Fruit fly (Drosophila melanogaster) whole organism, prepupa: ENCODE data around the gene CG31275.

Experiments
- Blimp-1 ChIP-seq: fragments of 200-800 bp; sonication (Bioruptor generic); optimal IDR thresholded peaks from 3 replicates; lab custom pipeline; 2017; ENCODE audit warnings: missing biosample characterization, missing genetic modification characterization, mild to moderate bottlenecking, moderate library complexity, missing genetic modification reagents
- CG10669 ChIP-seq: fragments of 200-800 bp; sonication (Bioruptor generic); optimal IDR thresholded peaks from 3 replicates; lab custom pipeline; 2018; ENCODE audit warnings: missing biosample characterization, mild to moderate bottlenecking, missing genetic modification characterization, moderate library complexity
- CG11762 ChIP-seq: fragments of 200-800 bp; sonication (Bioruptor generic); optimal IDR thresholded peaks from 3 replicates; lab custom pipeline; 2016; ENCODE audit warnings: missing biosample characterization, missing genetic modification characterization; ENCODE audit not compliant: insufficient read depth
- CG11902 ChIP-seq: fragments of 200-800 bp; sonication (Bioruptor generic); optimal IDR thresholded peaks from 3 replicates; lab custom pipeline; 2016; ENCODE audit warnings: missing biosample characterization, missing genetic modification characterization
- CG15336 ChIP-seq: fragments of 200-800 bp; sonication (Bioruptor generic); IDR thresholded peaks from 2 replicates; pipeline ENCODE4 v1.3.6; 2022; ENCODE audit warnings: missing biosample characterization, missing genetic modification characterization
- CG1621 ChIP-seq: fragments of 200-800 bp; sonication (Bioruptor generic); optimal IDR thresholded peaks from 3 replicates; lab custom pipeline; 2018; ENCODE audit warnings: missing biosample characterization, mild to moderate bottlenecking, missing genetic modification characterization
- CG16779 ChIP-seq: fragments of 200-800 bp; sonication (Bioruptor generic); optimal IDR thresholded peaks from 3 replicates; lab custom pipeline; 2017; ENCODE audit warnings: missing biosample characterization, mild to moderate bottlenecking, missing genetic modification characterization
- CG3032 ChIP-seq: fragments of 200-800 bp; optimal IDR thresholded peaks from 2 replicates; lab custom pipeline; 2019; ENCODE audit warnings: missing biosample characterization, mild to moderate bottlenecking, missing genetic modification characterization, moderate library complexity
- CG31627 ChIP-seq: fragments of 200-800 bp; sonication (Bioruptor generic); optimal IDR thresholded peaks from 3 replicates; lab custom pipeline; 2016; ENCODE audit warnings: missing biosample characterization, missing genetic modification characterization
- CG6792 ChIP-seq: fragments of 200-800 bp; sonication (Bioruptor generic); optimal IDR thresholded peaks from 3 replicates; lab custom pipeline; 2016; ENCODE audit warnings: missing biosample characterization, missing genetic modification characterization
- CG6854 ChIP-seq: fragments of 200-800 bp; sonication (Bioruptor generic); optimal IDR thresholded peaks from 2 replicates; lab custom pipeline; 2017; ENCODE audit warnings: missing biosample characterization, mild to moderate bottlenecking, missing genetic modification characterization
- CG7368 ChIP-seq: fragments of 200-800 bp; sonication (Bioruptor generic); optimal IDR thresholded peaks from 3 replicates; lab custom pipeline; 2016; ENCODE audit warnings: missing biosample characterization, missing genetic modification characterization
- CG8119 ChIP-seq: fragments of 200-800 bp; sonication (Bioruptor generic); IDR thresholded peaks from 3 replicates; pipeline ENCODE4 v1.3.6; 2022; ENCODE audit warnings: missing biosample characterization, missing genetic modification characterization
- CG8319 ChIP-seq: fragments of 200-800 bp; sonication (Bioruptor generic); optimal IDR thresholded peaks from 3 replicates; lab custom pipeline; 2016; ENCODE audit warnings: missing biosample characterization, missing genetic modification characterization
- CG8632 ChIP-seq: fragments of 200-800 bp; sonication (Bioruptor generic); optimal IDR thresholded peaks from 3 replicates; lab custom pipeline; 2016; ENCODE audit warnings: missing biosample characterization, missing genetic modification characterization
- CG9139 ChIP-seq: fragments of 200-800 bp; sonication (Bioruptor generic); optimal IDR thresholded peaks from 3 replicates; lab custom pipeline; 2017; ENCODE audit warnings: missing biosample characterization, mild to moderate bottlenecking, missing genetic modification characterization
- Eip78C ChIP-seq: fragments of 200-800 bp; sonication (Bioruptor generic); peaks from one replicate; lab custom pipeline; 2016; ENCODE audit warnings: missing biosample characterization, missing genetic modification characterization
- Eip93F ChIP-seq: fragments of 200-800 bp; sonication (Bioruptor generic); optimal IDR thresholded peaks from 2 replicates; lab custom pipeline; 2016; ENCODE audit warnings: missing biosample characterization, mild to moderate bottlenecking, missing genetic modification characterization
- Ets21C ChIP-seq: fragments of 200-800 bp; sonication (Bioruptor generic); optimal IDR thresholded peaks from 3 replicates; lab custom pipeline; 2016; ENCODE audit warnings: missing biosample characterization, missing genetic modification characterization
- Ets96B ChIP-seq: fragments of 200-800 bp; optimal IDR thresholded peaks from 2 replicates; lab custom pipeline; 2019; ENCODE audit warnings: missing biosample characterization, mild to moderate bottlenecking, missing genetic modification characterization, moderate library complexity
- Gug ChIP-seq: fragments of 200-800 bp; sonication (Bioruptor generic); IDR thresholded peaks from 2 replicates; pipeline ENCODE4 v1.3.6; 2022; ENCODE audit warnings: missing biosample characterization, missing genetic modification characterization
- Hr38 ChIP-seq: sonication (Bioruptor generic); optimal IDR thresholded peaks from 2 replicates; lab custom pipeline; 2016; ENCODE audit warnings: missing biosample characterization, missing genetic modification characterization
- Hr4 ChIP-seq: fragments of 200-800 bp; sonication (Bioruptor generic); optimal IDR thresholded peaks from 3 replicates; lab custom pipeline; 2016; ENCODE audit warnings: missing biosample characterization, missing genetic modification characterization
- Met ChIP-seq: fragments of 200-800 bp; sonication (Bioruptor generic); optimal IDR thresholded peaks from 3 replicates; lab custom pipeline; 2016; ENCODE audit warnings: missing biosample characterization, missing genetic modification characterization
- OdsH ChIP-seq: fragments of 200-800 bp; sonication (Bioruptor generic); optimal IDR thresholded peaks from 3 replicates; lab custom pipeline; 2016; ENCODE audit warnings: missing biosample characterization, missing genetic modification characterization
- Smox ChIP-seq: fragments of 200-800 bp; sonication (Bioruptor generic); optimal IDR thresholded peaks from 3 replicates; lab custom pipeline; 2016; ENCODE audit warnings: missing biosample characterization, missing genetic modification characterization
- Sox102F ChIP-seq: fragments of 200-800 bp; sonication (Bioruptor generic); optimal IDR thresholded peaks from 2 replicates; lab custom pipeline; 2016; ENCODE audit warnings: missing biosample characterization, mild to moderate bottlenecking, missing genetic modification characterization
- Sox14 ChIP-seq: fragments of 200-800 bp; sonication (Bioruptor generic); optimal IDR thresholded peaks from 3 replicates; lab custom pipeline; 2016; ENCODE audit warnings: missing biosample characterization, missing genetic modification characterization
- Sox15 ChIP-seq: fragments of 200-800 bp; sonication (Bioruptor generic); optimal IDR thresholded peaks from 3 replicates; lab custom pipeline; 2016; ENCODE audit warnings: missing biosample characterization, missing genetic modification characterization
- acj6 ChIP-seq: fragments of 200-800 bp; sonication (Bioruptor generic); optimal IDR thresholded peaks from 3 replicates; lab custom pipeline; 2016; ENCODE audit warnings: missing biosample characterization, missing genetic modification characterization
- dsx ChIP-seq: fragments of 200-800 bp; optimal IDR thresholded peaks from 3 replicates; lab custom pipeline; 2019; ENCODE audit warnings: missing biosample characterization, mild to moderate bottlenecking, missing genetic modification characterization, moderate library complexity; ENCODE audit not compliant: poor library complexity, severe bottlenecking
- esn ChIP-seq: fragments of 200-800 bp; sonication (Bioruptor generic); optimal IDR thresholded peaks from 2 replicates; lab custom pipeline; 2016; ENCODE audit warnings: missing biosample characterization, mild to moderate bottlenecking, missing genetic modification characterization, moderate library complexity
- fkh ChIP-seq: fragments of 200-800 bp; sonication (Bioruptor generic); optimal IDR thresholded peaks from 3 replicates; lab custom pipeline; 2017; ENCODE audit warnings: missing biosample characterization, mild to moderate bottlenecking, missing genetic modification characterization, moderate library complexity
- lz ChIP-seq: fragments of 200-800 bp; sonication (Bioruptor generic); optimal IDR thresholded peaks from 3 replicates; lab custom pipeline; 2016; ENCODE audit warnings: missing biosample characterization, missing genetic modification characterization
- pdm3 ChIP-seq: fragments of 200-800 bp; sonication (Bioruptor generic); optimal IDR thresholded peaks from 3 replicates; lab custom pipeline; 2016; ENCODE audit warnings: missing biosample characterization, missing genetic modification characterization
- salr ChIP-seq, 2 experiments: fragments of 200-800 bp; sonication (Bioruptor generic); optimal IDR thresholded peaks; 3 replicates each; lab custom pipeline; 2016 to 2018; ENCODE audit warnings: missing biosample characterization in 2 of 2, missing genetic modification characterization in 2 of 2, mild to moderate bottlenecking in 1 of 2
- spab ChIP-seq: fragments of 200-800 bp; sonication (Bioruptor generic); optimal IDR thresholded peaks from 2 replicates; lab custom pipeline; 2017; ENCODE audit warnings: missing biosample characterization, mild to moderate bottlenecking, missing genetic modification characterization, missing genetic modification reagents
- svp ChIP-seq: fragments of 200-800 bp; sonication (Bioruptor generic); peaks from one replicate; lab custom pipeline; 2016; ENCODE audit warnings: missing biosample characterization, missing genetic modification characterization
- topi ChIP-seq: fragments of 200-800 bp; sonication (Bioruptor generic); optimal IDR thresholded peaks from 3 replicates; lab custom pipeline; 2016; ENCODE audit warnings: missing biosample characterization, missing genetic modification characterization

The CG31275 gene

DNA sequence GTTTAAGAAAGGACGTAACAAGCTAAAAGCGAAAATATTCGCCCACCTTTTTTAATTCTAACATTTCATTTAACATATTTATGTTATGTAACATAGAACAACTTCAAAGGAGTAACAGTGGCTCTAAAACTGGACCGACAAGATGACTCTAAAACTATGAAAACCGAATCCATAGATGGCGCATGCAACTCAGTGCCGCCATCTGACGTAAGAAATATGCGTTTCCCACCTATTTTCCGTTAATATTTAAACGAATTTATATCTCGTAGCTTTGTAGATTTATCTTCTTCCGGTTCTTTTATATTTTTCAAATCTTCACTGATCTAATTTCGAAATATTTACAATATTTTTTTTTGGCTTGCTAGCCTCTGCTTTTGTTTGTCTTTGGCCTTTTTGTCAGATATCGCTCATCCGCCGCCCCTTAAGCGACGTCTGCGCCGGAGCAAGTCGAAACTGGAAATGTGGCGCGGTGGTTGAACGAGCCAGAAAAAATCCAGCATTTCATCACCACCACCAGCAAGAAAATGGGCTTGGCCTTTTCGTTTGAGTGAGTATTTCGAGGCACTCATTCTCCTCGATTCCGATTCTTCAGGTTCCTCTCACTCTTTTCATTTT, 2.5 kb downstream of the CG31275 start (continued):
- TF ChIP-seq CG31627 (GFP tag; lab: Kevin White, UChicago): peak; percentile 45
- no peak for TF ChIP-seq Sox14 (GFP tag; lab: Kevin White, UChicago)
- TF ChIP-seq pdm3 (GFP tag; lab: Kevin White, UChicago): peak; percentile 7
- no peak for TF ChIP-seq Eip93F (GFP tag; lab: Kevin White, UChicago)
- no peak for TF ChIP-seq salr (GFP tag; optimal IDR thresholded peaks at IDR 0.05; lab: Kevin White, UChicago)
- TF ChIP-seq Sox15 (GFP tag; lab: Kevin White, UChicago): no peak
- TF ChIP-seq CG8119 (GFP tag; lab: Robert Waterston, UW): no peak
- no peak for TF ChIP-seq svp
- TF ChIP-seq topi (GFP tag; lab: Kevin White, UChicago): peak; percentile 8
- TF ChIP-seq CG15336: no peak
- no peak for TF ChIP-seq CG11902 (GFP tag; lab: Kevin White, UChicago)

DNA sequence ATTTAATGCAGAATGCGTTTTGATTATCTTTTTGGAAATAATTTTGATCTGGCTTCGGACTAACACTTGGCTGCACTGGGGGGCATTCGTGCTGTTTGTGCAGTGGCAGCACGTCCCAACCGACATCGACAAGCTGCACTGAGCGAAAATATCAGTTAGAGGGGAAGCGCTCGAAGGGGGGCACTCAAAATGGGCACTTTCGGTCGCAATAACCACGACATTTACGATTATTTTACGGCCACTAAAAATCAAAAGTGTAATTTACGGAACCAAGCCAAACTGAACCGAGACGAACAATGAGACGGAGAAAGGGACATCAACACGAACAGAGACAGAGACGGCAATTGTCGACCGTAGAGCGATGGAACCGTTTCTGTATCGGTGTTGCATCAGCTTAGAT, 4.3 kb downstream of the CG31275 start:
- TF ChIP-seq Eip78C (peak; percentile 45), CG1621 (tag; lab: Kevin White, UChicago) (peak; percentile 28), CG3032 (tag; lab: Kevin White, UChicago) (no peak), CG6792 (GFP tag; lab: Kevin White, UChicago) (no peak), Sox102F (GFP tag; lab: Kevin White, UChicago) (no peak), Blimp-1 (GFP tag; lab: Kevin White, UChicago) (peak; percentile 26), Met (GFP tag; lab: Kevin White, UChicago) (no peak), Ets96B (tag; lab: Kevin White, UChicago) (no peak)
- TF ChIP-seq, all 60 proteins: peak for 3

DNA sequence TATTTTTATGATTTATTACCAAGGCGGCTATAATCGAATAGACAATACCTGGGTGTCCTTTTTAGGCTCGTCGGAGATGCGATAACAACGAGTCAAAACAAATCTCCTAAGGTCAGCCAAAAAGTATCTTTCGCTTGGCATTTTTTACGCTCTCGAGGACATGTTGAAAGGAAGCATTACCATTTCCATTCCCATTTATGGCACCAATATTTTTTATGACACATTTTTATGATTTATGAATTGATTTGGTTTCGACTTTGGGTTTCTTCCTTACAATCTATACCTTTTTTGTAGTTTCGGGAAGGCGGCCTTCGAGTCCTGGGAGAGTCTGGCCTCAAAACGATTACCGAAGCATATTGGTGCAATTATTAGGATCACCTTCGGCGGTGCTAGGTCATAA, 6.0 kb downstream of the CG31275 start:
- TF ChIP-seq CG8632 (GFP tag; lab: Kevin White, UChicago) (no peak), lz (GFP tag; lab: Kevin White, UChicago) (no peak), OdsH (GFP tag; lab: Kevin White, UChicago) (no peak), esn (no peak), topi (GFP tag; lab: Kevin White, UChicago) (no peak), CG7368 (GFP tag; lab: Kevin White, UChicago) (no peak)

DNA sequence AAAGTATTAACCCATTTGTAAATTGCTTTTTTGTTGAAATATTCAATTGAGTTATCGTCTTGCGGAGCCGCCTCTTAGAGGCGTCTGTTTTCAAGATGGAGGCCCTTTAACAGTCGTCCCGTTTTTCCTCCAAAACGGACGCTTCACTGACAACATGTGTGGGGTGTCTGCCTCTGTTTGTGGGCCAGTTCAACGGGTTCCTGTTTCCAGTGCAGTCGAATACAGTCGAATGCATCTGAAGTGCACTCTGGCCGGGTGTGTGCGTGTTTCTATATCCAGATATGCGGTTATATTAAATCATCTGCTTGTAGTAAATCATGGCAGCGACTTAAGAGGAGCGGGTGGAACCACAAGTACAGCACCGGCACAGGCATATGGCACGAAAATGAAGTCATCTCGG, 6.8 kb downstream of the CG31275 start:
- TF ChIP-seq svp: no peak
- TF ChIP-seq Ets21C (GFP tag; lab: Kevin White, UChicago): no peak
- TF ChIP-seq Hr4 (GFP tag; lab: Kevin White, UChicago): no peak
- no peak for TF ChIP-seq CG15336
- no peak for TF ChIP-seq acj6
- TF ChIP-seq CG11762 (GFP tag; lab: Kevin White, UChicago): no peak
- TF ChIP-seq dsx (GFP tag; lab: Kevin White, UChicago): no peak
- no peak for TF ChIP-seq Eip93F (GFP tag; lab: Kevin White, UChicago)

DNA sequence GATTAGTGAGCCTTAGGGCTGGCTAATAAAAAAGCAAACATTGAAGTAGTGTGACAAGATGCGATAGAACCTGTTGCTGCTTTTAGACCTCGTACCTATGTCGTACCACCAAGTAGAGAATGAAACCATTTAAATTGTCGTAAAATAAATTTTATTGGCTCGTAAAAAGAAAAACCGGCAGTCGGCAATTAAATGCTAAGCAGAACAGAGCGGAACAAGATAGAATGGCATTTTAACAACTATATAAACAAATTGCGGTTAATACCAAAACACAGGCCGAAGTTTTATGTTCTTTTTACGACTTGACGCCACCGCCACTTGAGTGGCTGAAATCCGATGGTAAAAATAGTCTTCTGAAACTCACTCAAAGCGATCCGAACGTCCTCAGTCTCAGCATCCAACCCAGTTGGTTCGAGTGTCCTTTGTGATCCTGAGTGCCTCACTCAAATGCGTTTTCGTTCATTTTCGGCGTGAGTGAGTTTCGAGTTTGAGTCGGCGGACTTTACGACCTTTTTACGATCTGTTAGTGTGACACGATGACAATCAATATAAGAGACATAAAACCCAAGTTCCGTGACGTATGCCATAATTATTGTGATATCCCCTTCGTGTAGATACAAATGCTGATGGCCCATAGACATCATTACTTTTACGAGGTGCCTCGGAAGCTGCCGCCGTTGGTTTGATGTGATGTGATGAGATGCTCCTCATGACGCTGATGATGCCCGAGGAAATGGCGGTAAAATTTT, 7.9 kb downstream of the CG31275 start:
- no peak for TF ChIP-seq esn
- no peak for TF ChIP-seq CG6854 (GFP tag; lab: Kevin White, UChicago)
- TF ChIP-seq CG11902 (GFP tag; lab: Kevin White, UChicago): no peak
- no peak for TF ChIP-seq Sox15 (GFP tag; lab: Kevin White, UChicago)
- no peak for TF ChIP-seq Blimp-1 (GFP tag; lab: Kevin White, UChicago)
- TF ChIP-seq CG10669 (GFP tag; lab: Kevin White, UChicago): no peak
- no peak for TF ChIP-seq CG8319
- no peak for TF ChIP-seq Smox (GFP tag; lab: Kevin White, UChicago)
- TF ChIP-seq Hr38 (GFP tag; lab: Kevin White, UChicago): no peak
- no peak for TF ChIP-seq CG9139 (GFP tag; lab: Kevin White, UChicago)
- TF ChIP-seq CG8119 (GFP tag; lab: Robert Waterston, UW): no peak
- no peak for TF ChIP-seq CG8632 (GFP tag; lab: Kevin White, UChicago)
- no peak for TF ChIP-seq CG16779 (tag; lab: Kevin White, UChicago)
- no peak for TF ChIP-seq spab (GFP tag; lab: Kevin White, UChicago)
- TF ChIP-seq Gug (GFP tag; lab: Robert Waterston, UW): no peak
- no peak for TF ChIP-seq CG7368 (GFP tag; lab: Kevin White, UChicago)
- no peak for TF ChIP-seq fkh (GFP tag; lab: Kevin White, UChicago)
